Fruit fly (Drosophila melanogaster): ENCODE data around the gene Remo.
A peak's percentile ranks its signal among the peaks of the same experiment; 100 is the strongest.

The Remo gene

dm6 chrX:13277580-13278467, 10.0 kb upstream of the Remo start (continued):
- TF ChIP-seq CG31627 (GFP tag; optimal IDR thresholded peaks at IDR 0.05) = peak; percentile 45
- peak; percentile 44 for TF ChIP-seq CG8319 (GFP tag; optimal IDR thresholded peaks at IDR 0.05)
- no peak for TF ChIP-seq fd85E (GFP tag; optimal IDR thresholded peaks at IDR 0.05)
- TF ChIP-seq CG11902 (GFP tag; optimal IDR thresholded peaks at IDR 0.05) = peak; percentile 52
- peak; percentile 53; the same call in 1 of the 2 replicates for TF ChIP-seq Gug (GFP tag; IDR thresholded peaks at IDR 0.05)
- peak; percentile 85 for TF ChIP-seq svp (GFP tag)
- peak; percentile 62 for TF ChIP-seq CG34406 (GFP tag; optimal IDR thresholded peaks at IDR 0.05)
- TF ChIP-seq acj6 (GFP tag; optimal IDR thresholded peaks at IDR 0.05) = peak; percentile 42
- 0 out of 3 replicates have a peak, but pooled peaks have one; percentile 46 for TF ChIP-seq CG8119 (GFP tag; IDR thresholded peaks at IDR 0.05)
- TF ChIP-seq spab (GFP tag; optimal IDR thresholded peaks at IDR 0.05) = peak; percentile 47
- peak; percentile 30 to 35 for TF ChIP-seq ss (GFP tag; optimal IDR thresholded peaks at IDR 0.05)
- TF ChIP-seq Blimp-1 (GFP tag; optimal IDR thresholded peaks at IDR 0.05) = peak; percentile 11
- peak; percentile 38 for TF ChIP-seq CG6808 (GFP tag; optimal IDR thresholded peaks at IDR 0.05)
- peak; percentile 29 for TF ChIP-seq dsx (GFP tag; optimal IDR thresholded peaks at IDR 0.05; ENCODE audit: poor library complexity, severe bottlenecking)
- peak; percentile 48 for TF ChIP-seq vri (GFP tag; optimal IDR thresholded peaks at IDR 0.05)
- peak; percentile 49 for TF ChIP-seq esn (GFP tag; optimal IDR thresholded peaks at IDR 0.05)
- peak; percentile 55 for TF ChIP-seq Smox (GFP tag; optimal IDR thresholded peaks at IDR 0.05)
- TF ChIP-seq topi (GFP tag; optimal IDR thresholded peaks at IDR 0.05) = peak; percentile 76

- TF ChIP-seq Ets96B (tag; optimal IDR thresholded peaks at IDR 0.05) (no peak), CG11294 (GFP tag; IDR thresholded peaks at IDR 0.05) (no peak), pdm3 (GFP tag; optimal IDR thresholded peaks at IDR 0.05) (no peak), CG6276 (GFP tag; optimal IDR thresholded peaks at IDR 0.05) (no peak), Sox15 (GFP tag; optimal IDR thresholded peaks at IDR 0.05) (no peak), Eip93F (GFP tag; optimal IDR thresholded peaks at IDR 0.05) (no peak), fd59A (GFP tag; optimal IDR thresholded peaks at IDR 0.05) (no peak), svp (GFP tag) (peak; percentile 62), Lpt (GFP tag; optimal IDR thresholded peaks at IDR 0.05) (no peak), CG9139 (GFP tag; optimal IDR thresholded peaks at IDR 0.05) (no peak), spab (GFP tag; optimal IDR thresholded peaks at IDR 0.05) (no peak), fkh (GFP tag; optimal IDR thresholded peaks at IDR 0.05) (peak; percentile 58), ss (GFP tag; optimal IDR thresholded peaks at IDR 0.05) (no peak), CG6854 (GFP tag; optimal IDR thresholded peaks at IDR 0.05) (peak; percentile 13), CG6163 (GFP tag; IDR thresholded peaks at IDR 0.05) (peak; percentile 33; the same call in 1 of the 3 replicates), CG15336 (GFP tag; IDR thresholded peaks at IDR 0.05) (0 out of 2 replicates have a peak, but pooled peaks have one; percentile 11), Hr39 (GFP tag; optimal IDR thresholded peaks at IDR 0.05) (no peak), CG4318 (GFP tag; optimal IDR thresholded peaks at IDR 0.05) (no peak), CG11762 (GFP tag; optimal IDR thresholded peaks at IDR 0.05; ENCODE audit: insufficient read depth) (no peak), salr (GFP tag; optimal IDR thresholded peaks at IDR 0.05) (no peak), vri (GFP tag; optimal IDR thresholded peaks at IDR 0.05) (peak; percentile 22), CG10631 (GFP tag; optimal IDR thresholded peaks at IDR 0.05) (no peak)
Observed at dm6 chrX:13278468-13278982, 9.3 kb upstream of the Remo start.

DNA sequence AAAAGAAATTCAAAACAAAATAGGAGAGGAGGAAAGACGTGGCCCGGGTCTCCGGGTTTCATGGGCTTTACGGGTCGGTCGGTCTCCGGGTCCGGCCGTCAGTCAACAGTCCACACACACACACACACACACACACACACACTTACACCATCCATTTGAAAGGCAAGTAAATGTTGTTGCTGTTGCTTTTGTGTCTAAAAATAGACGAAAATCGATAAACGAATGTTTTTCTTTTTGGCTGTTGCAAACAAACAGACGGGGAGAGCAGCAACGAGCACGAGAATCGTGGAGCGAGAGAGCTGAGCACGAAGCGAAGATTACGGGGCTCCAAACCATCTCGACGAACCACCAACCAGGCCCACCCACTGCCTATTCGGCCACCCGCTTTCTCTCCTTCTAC, 7.6 kb upstream of the Remo start:
- TF ChIP-seq fkh (GFP tag; optimal IDR thresholded peaks at IDR 0.05) (peak; percentile 30), Sox15 (GFP tag; optimal IDR thresholded peaks at IDR 0.05) (no peak), Blimp-1 (GFP tag; optimal IDR thresholded peaks at IDR 0.05) (no peak)
